Fruit fly (Drosophila melanogaster) whole organism, wandering third instar larva: ENCODE results near the gene His3.3A.

ENCODE experiments used
- Abd-B ChIP-seq: fragments of >200 bp; optimal IDR thresholded peaks from 2 replicates; lab custom pipeline; 2017; ENCODE audit warnings: missing biosample characterization, missing genetic modification characterization
- CG32264 ChIP-seq: fragments of 200-800 bp; sonication (Bioruptor generic); optimal IDR thresholded peaks from 2 replicates; lab custom pipeline; 2016; ENCODE audit warnings: missing biosample characterization, missing genetic modification characterization
- CG9705 ChIP-seq: fragments of 200-800 bp; sonication (Bioruptor generic); optimal IDR thresholded peaks from 2 replicates; lab custom pipeline; 2018; ENCODE audit warnings: missing biosample characterization, mild to moderate bottlenecking, missing genetic modification characterization
- CrebA ChIP-seq: fragments of 200-800 bp; sonication (Bioruptor generic); optimal IDR thresholded peaks from 2 replicates; lab custom pipeline; 2016; ENCODE audit warnings: missing biosample characterization, mild to moderate bottlenecking, missing genetic modification characterization, borderline replicate concordance
- Dif ChIP-seq: fragments of 200-275, 200-300 bp; sonication (Bioruptor generic); optimal IDR thresholded peaks from 2 replicates; lab custom pipeline; 2018; ENCODE audit warnings: missing biosample characterization, missing genetic modification characterization; ENCODE audit not compliant: partially characterized antibody
- GATAd ChIP-seq: sonication (Bioruptor generic); optimal IDR thresholded peaks from 2 replicates; lab custom pipeline; 2016; ENCODE audit warnings: missing biosample characterization, missing genetic modification characterization
- HLH106 ChIP-seq: fragments of 200-800 bp; optimal IDR thresholded peaks from 3 replicates; lab custom pipeline; 2019; ENCODE audit warnings: missing biosample characterization, mild to moderate bottlenecking, missing genetic modification characterization, moderate library complexity
- Hnf4 ChIP-seq: fragments of 200-800 bp; sonication (Bioruptor generic); optimal IDR thresholded peaks from 2 replicates; lab custom pipeline; 2016; ENCODE audit warnings: missing biosample characterization, mild to moderate bottlenecking, missing genetic modification characterization
- Jra ChIP-seq: sonication (Bioruptor generic); optimal IDR thresholded peaks from 2 replicates; lab custom pipeline; 2016; ENCODE audit warnings: missing biosample characterization, missing genetic modification characterization
- Mio ChIP-seq: sonication (Bioruptor generic); optimal IDR thresholded peaks from 2 replicates; lab custom pipeline; 2016; ENCODE audit warnings: missing biosample characterization, missing genetic modification characterization
- Myc ChIP-seq: fragments of >200 bp; optimal IDR thresholded peaks from 2 replicates; lab custom pipeline; 2017
- N ChIP-seq: fragments of >200 bp; optimal IDR thresholded peaks from 2 replicates; lab custom pipeline; 2018; ENCODE audit warnings: missing biosample characterization, missing external identifiers, missing genetic modification characterization
- OdsH ChIP-seq: fragments of 200-800 bp; sonication (Bioruptor generic); optimal IDR thresholded peaks from 2 replicates; lab custom pipeline; 2016; ENCODE audit warnings: missing biosample characterization, mild to moderate bottlenecking, missing genetic modification characterization
- Rel ChIP-seq, 2 experiments: fragments of 200-800 bp; sonication (Bioruptor generic) in 1 of 2; optimal IDR thresholded peaks; 2 replicates in 1 of 2; 3 replicates in 1 of 2; lab custom pipeline; 2016 to 2019; ENCODE audit warnings: mild to moderate bottlenecking in 2 of 2, missing biosample characterization in 2 of 2, missing genetic modification characterization in 2 of 2, moderate library complexity in 1 of 2
- Sp1 ChIP-seq: fragments of 200-800 bp; sonication (Bioruptor generic); optimal IDR thresholded peaks from 3 replicates; lab custom pipeline; 2019; ENCODE audit warnings: missing biosample characterization, mild to moderate bottlenecking, missing genetic modification characterization, moderate library complexity
- Vsx2 ChIP-seq: fragments of 200-300, 225-300 bp; sonication (Bioruptor generic); optimal IDR thresholded peaks from 2 replicates; lab custom pipeline; 2018; ENCODE audit warnings: missing biosample characterization, missing genetic modification characterization; ENCODE audit not compliant: partially characterized antibody
- br ChIP-seq: fragments of 200-800 bp; sonication (Bioruptor generic); optimal IDR thresholded peaks from 2 replicates; lab custom pipeline; 2016; ENCODE audit warnings: missing biosample characterization, missing genetic modification characterization
- brk ChIP-seq: fragments of 200-800 bp; sonication (Bioruptor generic); optimal IDR thresholded peaks from 2 replicates; lab custom pipeline; 2016; ENCODE audit warnings: missing biosample characterization, mild to moderate bottlenecking, missing genetic modification characterization
- dmrt93B ChIP-seq: fragments of 200-800 bp; sonication (Bioruptor generic); optimal IDR thresholded peaks from 2 replicates; lab custom pipeline; 2018; ENCODE audit warnings: missing biosample characterization, mild to moderate bottlenecking, missing genetic modification characterization
- dsf ChIP-seq: sonication (Bioruptor generic); optimal IDR thresholded peaks from 2 replicates; lab custom pipeline; 2016; ENCODE audit warnings: missing biosample characterization, missing genetic modification characterization, borderline replicate concordance
- ey ChIP-seq: fragments of 200-800 bp; sonication (Bioruptor generic); optimal IDR thresholded peaks from 2 replicates; lab custom pipeline; 2016; ENCODE audit warnings: missing biosample characterization, missing genetic modification characterization
- foxo ChIP-seq, 2 experiments: fragments of 200-800 bp; sonication (Bioruptor generic); optimal IDR thresholded peaks; 2 replicates in 1 of 2; 3 replicates in 1 of 2; lab custom pipeline; 2016 to 2017; ENCODE audit warnings: missing biosample characterization in 2 of 2, missing genetic modification characterization in 2 of 2
- fru ChIP-seq: fragments of 200-800 bp; sonication (Bioruptor generic); optimal IDR thresholded peaks from 3 replicates; lab custom pipeline; 2016; ENCODE audit warnings: missing biosample characterization, mild to moderate bottlenecking, missing genetic modification characterization
- h ChIP-seq: fragments of 200-800 bp; sonication (Bioruptor generic); optimal IDR thresholded peaks from 3 replicates; lab custom pipeline; 2016; ENCODE audit warnings: missing biosample characterization, mild to moderate bottlenecking, missing genetic modification characterization
- jim ChIP-seq: fragments of 175-275, 200-325 bp; sonication (Bioruptor generic); optimal IDR thresholded peaks from 2 replicates; lab custom pipeline; 2016; ENCODE audit warnings: missing biosample characterization, mild to moderate bottlenecking, missing genetic modification characterization
- lola ChIP-seq: fragments of >200 bp; optimal IDR thresholded peaks from 2 replicates; lab custom pipeline; 2017; ENCODE audit warnings: missing biosample characterization, missing genetic modification characterization
- psq ChIP-seq: fragments of 200-800 bp; sonication (Bioruptor generic); optimal IDR thresholded peaks from 3 replicates; lab custom pipeline; 2017; ENCODE audit warnings: missing biosample characterization, mild to moderate bottlenecking, missing genetic modification characterization, moderate library complexity
- rgr ChIP-seq: fragments of 200-800 bp; sonication (Bioruptor generic); optimal IDR thresholded peaks from 3 replicates; lab custom pipeline; 2016; ENCODE audit warnings: missing biosample characterization, mild to moderate bottlenecking, missing genetic modification characterization
- sage ChIP-seq: fragments of 200-800 bp; sonication (Bioruptor generic); optimal IDR thresholded peaks from 2 replicates; lab custom pipeline; 2016; ENCODE audit warnings: missing biosample characterization, mild to moderate bottlenecking, missing genetic modification characterization
- sv ChIP-seq: fragments of 200-800 bp; sonication (Bioruptor generic); optimal IDR thresholded peaks from 3 replicates; lab custom pipeline; 2016; ENCODE audit warnings: missing biosample characterization, missing genetic modification characterization
- tai ChIP-seq: sonication (Bioruptor generic); optimal IDR thresholded peaks from 2 replicates; lab custom pipeline; 2016; ENCODE audit warnings: missing biosample characterization, missing genetic modification characterization
- usp ChIP-seq: fragments of >200 bp; optimal IDR thresholded peaks from 2 replicates; lab custom pipeline; 2017; ENCODE audit warnings: missing biosample characterization, missing genetic modification characterization
- woc ChIP-seq: sonication (Bioruptor generic); optimal IDR thresholded peaks from 2 replicates; lab custom pipeline; 2016; ENCODE audit warnings: missing biosample characterization, mild to moderate bottlenecking, missing genetic modification characterization

The His3.3A gene

dm6 chr2L:5084586-5085257 lies 29.9 kb downstream of the His3.3A start (continued):
- peak; percentile 25 for TF ChIP-seq rgr (GFP tag; lab: Kevin White, UChicago)
- no peak for TF ChIP-seq lola (GFP tag; lab: Kevin White, UChicago)
- TF ChIP-seq jim (GFP tag; lab: Kevin White, UChicago) = no peak
- TF ChIP-seq Rel (GFP tag; optimal IDR thresholded peaks at IDR 0.05; lab: Kevin White, UChicago) = no peak
- no peak for TF ChIP-seq Rel (tag; optimal IDR thresholded peaks at IDR 0.05; lab: Kevin White, UChicago)

- no peak for TF ChIP-seq lola (GFP tag; lab: Kevin White, UChicago)
- peak; percentile 29 for TF ChIP-seq fru
- no peak for TF ChIP-seq sage (GFP tag; lab: Kevin White, UChicago)
- peak; percentile 32 for TF ChIP-seq rgr (GFP tag; lab: Kevin White, UChicago)
- TF ChIP-seq h = peak; percentile 35
- TF ChIP-seq Sp1 (GFP tag; lab: Kevin White, UChicago) = peak; percentile 10
- peak; percentile 39 for TF ChIP-seq Hnf4
- TF ChIP-seq foxo (GFP tag; optimal IDR thresholded peaks at IDR 0.05; lab: Kevin White, UChicago) = peak in 1 of 2 experiments; percentile 44
- peak; percentile 42 for TF ChIP-seq psq (GFP tag; lab: Kevin White, UChicago)
- no peak for TF ChIP-seq OdsH (GFP tag; lab: Kevin White, UChicago)
- TF ChIP-seq HLH106 = peak; percentile 25
Observed at dm6 chr2L:5085561-5085960, 30.7 kb downstream of the His3.3A start.

- peak; percentile 74 for TF ChIP-seq tai (GFP tag; lab: Kevin White, UChicago)
- TF ChIP-seq rgr (GFP tag; lab: Kevin White, UChicago) = peak; percentile 74
- peak; percentile 49 for TF ChIP-seq Hnf4
- TF ChIP-seq Mio = no peak
- peak; percentile 73 for TF ChIP-seq ey (GFP tag; lab: Kevin White, UChicago)
- peak; percentile 75 for TF ChIP-seq fru
- peak; percentile 68 for TF ChIP-seq HLH106
- peak; percentile 55 for TF ChIP-seq woc
- TF ChIP-seq dsf = peak; percentile 20
- TF ChIP-seq N (GFP tag; lab: Kevin White, UChicago) = no peak
- no peak for TF ChIP-seq Vsx2 (GFP tag; lab: Kevin White, UChicago)
- peak; percentile 29 for TF ChIP-seq CG9705 (GFP tag; lab: Kevin White, UChicago)
- TF ChIP-seq Abd-B (GFP tag; lab: Kevin White, UChicago) = no peak
- TF ChIP-seq h = peak; percentile 80
- no peak for TF ChIP-seq Dif (GFP tag; lab: Kevin White, UChicago)
- TF ChIP-seq CG32264 = peak; percentile 47
- TF ChIP-seq usp = no peak
- peak; percentile 48 for TF ChIP-seq Jra (GFP tag; lab: Kevin White, UChicago)
- TF ChIP-seq br (GFP tag; lab: Kevin White, UChicago) = peak; percentile 79
- peak; percentile 46 for TF ChIP-seq sage (GFP tag; lab: Kevin White, UChicago)
- TF ChIP-seq OdsH (GFP tag; lab: Kevin White, UChicago) = peak; percentile 75
- TF ChIP-seq brk = peak; percentile 41
- TF ChIP-seq CrebA (GFP tag; lab: Kevin White, UChicago) = peak; percentile 20
- TF ChIP-seq Rel (GFP tag; optimal IDR thresholded peaks at IDR 0.05; lab: Kevin White, UChicago) = no peak
- no peak for TF ChIP-seq Rel (tag; optimal IDR thresholded peaks at IDR 0.05; lab: Kevin White, UChicago)
- no peak for TF ChIP-seq lola (GFP tag; lab: Kevin White, UChicago)
- TF ChIP-seq jim (GFP tag; lab: Kevin White, UChicago) = no peak
- peak; percentile 70 for TF ChIP-seq psq (GFP tag; lab: Kevin White, UChicago)
- TF ChIP-seq sv (GFP tag; lab: Kevin White, UChicago) = peak; percentile 68
- TF ChIP-seq Sp1 (GFP tag; lab: Kevin White, UChicago) = peak; percentile 76
- TF ChIP-seq foxo (GFP tag; optimal IDR thresholded peaks at IDR 0.05; lab: Kevin White, UChicago) = peak in 1 of 2 experiments; percentile 81
- no peak for TF ChIP-seq GATAd
- no peak for TF ChIP-seq Myc (lab: Kevin White, UChicago)
- peak; percentile 68 for TF ChIP-seq dmrt93B (GFP tag; lab: Kevin White, UChicago)
Observed at dm6 chr2L:5086905-5087522, 32.2 kb downstream of the His3.3A start.
